Worm (Caenorhabditis elegans): ENCODE results near the gene egrh-3.
"Not testable (repeated sequence)": the region's sequence is repeated elsewhere in the genome, so short reads cannot be mapped to it uniquely, and the experiment has no call there.

Gene egrh-3

ce11 chrIV:2688716-2689307 lies at the start of gene egrh-3:
TSS of gene egrh-3 (minus strand) at chrIV:2688766.
- TF ChIP-seq unc-62 (GFP tag; optimal IDR thresholded peaks at IDR 0.05) = no peak

ce11 chrIV:2736575-2736974 lies 48.0 kb upstream of the egrh-3 start:
- no peak for TF ChIP-seq unc-62 (GFP tag; optimal IDR thresholded peaks at IDR 0.05)

ce11 chrIV:2734675-2735074 lies 46.1 kb upstream of the egrh-3 start:
- no peak for TF ChIP-seq unc-62 (GFP tag; optimal IDR thresholded peaks at IDR 0.05)

- TF ChIP-seq unc-62 (GFP tag; optimal IDR thresholded peaks at IDR 0.05) = no peak
Observed at ce11 chrIV:2729957-2730356, 41.4 kb upstream of the egrh-3 start, which contains the start of gene Y94H6A.2. TSS of gene Y94H6A.2 (plus strand) at chrIV:2730292.

- no peak for TF ChIP-seq unc-62 (GFP tag; optimal IDR thresholded peaks at IDR 0.05)
Observed at ce11 chrIV:2725784-2726183, 37.2 kb upstream of the egrh-3 start, which contains the start of gene ubxn-2. TSS of gene ubxn-2 (minus strand) at chrIV:2725819.

- not testable (repeated sequence) for TF ChIP-seq unc-62 (GFP tag; optimal IDR thresholded peaks at IDR 0.05)
Observed at ce11 chrIV:2719734-2720133, 31.2 kb upstream of the egrh-3 start, which contains the start of gene ndua-12. TSS of gene ndua-12 (minus strand) at chrIV:2719834.

ce11 chrIV:2716474-2716873 lies 27.9 kb upstream of the egrh-3 start, which contains the start of gene Y94H6A.7:
TSS of gene Y94H6A.7 (minus strand) at chrIV:2716574.
- TF ChIP-seq unc-62 (GFP tag; optimal IDR thresholded peaks at IDR 0.05) = not testable (repeated sequence)

ce11 chrIV:2712935-2713334 lies 24.4 kb upstream of the egrh-3 start, which contains the start of gene Y94H6A.12:
TSS of gene Y94H6A.12 (minus strand) at chrIV:2713035.
- no peak for TF ChIP-seq unc-62 (GFP tag; optimal IDR thresholded peaks at IDR 0.05)

- TF ChIP-seq unc-62 (GFP tag; optimal IDR thresholded peaks at IDR 0.05) = no peak
Observed at ce11 chrIV:2711122-2711669, 22.6 kb upstream of the egrh-3 start.

- no peak for TF ChIP-seq unc-62 (GFP tag; optimal IDR thresholded peaks at IDR 0.05)
Observed at ce11 chrIV:2710203-2710935, 21.8 kb upstream of the egrh-3 start, which contains the start of gene Y94H6A.10. TSS of gene Y94H6A.10 (minus strand) at chrIV:2710666.

ce11 chrIV:2709590-2710201 lies 21.1 kb upstream of the egrh-3 start:
- no peak for TF ChIP-seq unc-62 (GFP tag; optimal IDR thresholded peaks at IDR 0.05)

- TF ChIP-seq unc-62 (GFP tag; optimal IDR thresholded peaks at IDR 0.05) = no peak
Observed at ce11 chrIV:2708329-2708965, 19.9 kb upstream of the egrh-3 start.

- TF ChIP-seq unc-62 (GFP tag; optimal IDR thresholded peaks at IDR 0.05) = no peak
Observed at ce11 chrIV:2707012-2707411, 18.4 kb upstream of the egrh-3 start, which contains the start of gene ubc-8. TSS of gene ubc-8 (minus strand) at chrIV:2707238.

- TF ChIP-seq unc-62 (GFP tag; optimal IDR thresholded peaks at IDR 0.05) = no peak
Observed at ce11 chrIV:2705675-2706074, 17.1 kb upstream of the egrh-3 start.

- TF ChIP-seq unc-62 (GFP tag; optimal IDR thresholded peaks at IDR 0.05) = no peak
Observed at ce11 chrIV:2703927-2704401, 15.4 kb upstream of the egrh-3 start, which contains the start of gene Y94H6A.5. TSS of gene Y94H6A.5 (minus strand) at chrIV:2703977.

All from whole organism, dauer.